Worm (Caenorhabditis elegans) whole organism, L4 larva: ENCODE results near the gene nep-2.
"Not testable (repeated sequence)": the region's sequence is repeated elsewhere in the genome, so short reads cannot be mapped to it uniquely, and the experiment has no call there.

Experiments used
- F49E8.2 ChIP-seq: sonication (generic microtip); optimal IDR thresholded peaks from 2 replicates; lab custom pipeline; 2016; ENCODE audit warnings: missing compliant biosample characterization, mild to moderate bottlenecking, missing genetic modification characterization, borderline replicate concordance
- R02D3.7 ChIP-seq: fragments of 150-350 bp; sonication (generic microtip); optimal IDR thresholded peaks from 3 replicates; lab custom pipeline; 2014; ENCODE audit warnings: missing biosample characterization, missing genetic modification characterization
- aha-1 ChIP-seq: fragments of 150-350 bp; peaks from one replicate; lab custom pipeline; 2014; ENCODE audit warnings: missing biosample characterization, missing genetic modification characterization
- ceh-32 ChIP-seq: sonication (generic microtip); optimal IDR thresholded peaks from 2 replicates; lab custom pipeline; 2016; ENCODE audit warnings: mild to moderate bottlenecking, missing genetic modification characterization, missing compliant biosample characterization; ENCODE audit not compliant: poor library complexity
- cey-2 ChIP-seq: sonication (generic microtip); optimal IDR thresholded peaks from 3 replicates; lab custom pipeline; 2017; ENCODE audit warnings: missing genetic modification characterization, mild to moderate bottlenecking, missing compliant biosample characterization, antibody characterized with exemption, borderline replicate concordance; ENCODE audit not compliant: insufficient read depth
- ctbp-1 ChIP-seq: fragments of 200-800 bp; sonication (Bioruptor generic); IDR thresholded peaks from 2 replicates; pipeline ENCODE4 v1.3.6; 2022; ENCODE audit warnings: missing genetic modification reagents, missing genetic modification characterization, missing compliant biosample characterization
- daf-16 ChIP-seq, 3 experiments: sonication (generic microtip); optimal IDR thresholded peaks; 2 replicates each; lab custom pipeline; 2016 to 2017; ENCODE audit warnings: missing genetic modification characterization in 3 of 3, missing genetic modification reagents in 3 of 3, mild to moderate bottlenecking in 2 of 3, missing compliant biosample characterization in 2 of 3, missing biosample characterization in 1 of 3, moderate library complexity in 1 of 3
- dmd-6 ChIP-seq: fragments of 200-800 bp; sonication (Bioruptor generic); IDR thresholded peaks from 2 replicates; pipeline ENCODE4 v1.3.6; 2022; ENCODE audit warnings: missing genetic modification reagents, missing genetic modification characterization, missing compliant biosample characterization
- dmd-9 ChIP-seq: fragments of 200-800 bp; sonication (Bioruptor generic); IDR thresholded peaks from 2 replicates; pipeline ENCODE4 v1.3.6; 2022; ENCODE audit warnings: missing genetic modification reagents, missing genetic modification characterization, missing compliant biosample characterization
- egl-43 ChIP-seq: fragments of 200-800 bp; sonication (Bioruptor generic); IDR thresholded peaks from 2 replicates; pipeline ENCODE4 v1.3.6; 2022; ENCODE audit warnings: missing genetic modification reagents, missing genetic modification characterization, missing compliant biosample characterization
- hlh-11 ChIP-seq: fragments of 200-800 bp; sonication (Bioruptor generic); optimal IDR thresholded peaks from 2 replicates; lab custom pipeline; 2018; ENCODE audit warnings: mild to moderate bottlenecking, missing genetic modification characterization, missing compliant biosample characterization
- jun-1 ChIP-seq: fragments of 150-350 bp; optimal IDR thresholded peaks from 2 replicates; lab custom pipeline; 2014; ENCODE audit warnings: missing biosample characterization, missing genetic modification reagents, missing genetic modification characterization
- lin-1 ChIP-seq: fragments of 200-800 bp; sonication (Bioruptor generic); IDR thresholded peaks from 2 replicates; pipeline ENCODE4 v1.3.6; 2022; ENCODE audit warnings: missing genetic modification reagents, missing genetic modification characterization, missing compliant biosample characterization
- lin-29 ChIP-seq: fragments of 200-800 bp; sonication (Bioruptor generic); IDR thresholded peaks from 2 replicates; pipeline ENCODE4 v1.3.6; 2022; ENCODE audit warnings: missing genetic modification reagents, missing genetic modification characterization, missing compliant biosample characterization
- mxl-2 ChIP-seq: fragments of 200-800 bp; sonication (Bioruptor generic); conservative IDR thresholded peaks from 2 replicates; pipeline ENCODE4 v1.3.6; 2022; ENCODE audit warnings: missing genetic modification reagents, missing genetic modification characterization, missing compliant biosample characterization
- nhr-10 ChIP-seq: fragments of 150-350 bp; optimal IDR thresholded peaks from 2 replicates; lab custom pipeline; 2014; ENCODE audit warnings: missing biosample characterization, missing genetic modification characterization
- nhr-102 ChIP-seq: sonication (generic microtip); optimal IDR thresholded peaks from 2 replicates; lab custom pipeline; 2016; ENCODE audit warnings: mild to moderate bottlenecking, missing genetic modification characterization, moderate library complexity, missing compliant biosample characterization
- nhr-11 ChIP-seq: fragments of 150-350 bp; optimal IDR thresholded peaks from 2 replicates; lab custom pipeline; 2014; ENCODE audit warnings: missing biosample characterization, missing genetic modification characterization
- nhr-28 ChIP-seq: fragments of 150-350 bp; optimal IDR thresholded peaks from 2 replicates; lab custom pipeline; 2014; ENCODE audit warnings: missing biosample characterization, missing genetic modification characterization
- nhr-41 ChIP-seq: fragments of 200-800 bp; sonication (Bioruptor generic); IDR thresholded peaks from 2 replicates; pipeline ENCODE4 v1.3.6; 2022; ENCODE audit warnings: missing genetic modification reagents, missing genetic modification characterization, missing compliant biosample characterization
- nhr-48 ChIP-seq: sonication (generic microtip); optimal IDR thresholded peaks from 2 replicates; lab custom pipeline; 2016; ENCODE audit warnings: mild to moderate bottlenecking, missing genetic modification characterization, missing compliant biosample characterization
- nhr-77 ChIP-seq: fragments of 150-350 bp; optimal IDR thresholded peaks from 2 replicates; lab custom pipeline; 2014; ENCODE audit warnings: missing biosample characterization, missing genetic modification characterization
- php-3 ChIP-seq: fragments of 200-800 bp; sonication (Bioruptor generic); IDR thresholded peaks from 2 replicates; pipeline ENCODE4 v1.3.6; 2022; ENCODE audit warnings: missing genetic modification reagents, missing genetic modification characterization, missing compliant biosample characterization
- pqm-1 ChIP-seq: sonication (generic microtip); optimal IDR thresholded peaks from 2 replicates; lab custom pipeline; 2017; ENCODE audit warnings: missing biosample characterization, missing genetic modification characterization
- snpc-1.2 ChIP-seq: fragments of 200-800 bp; sonication (Bioruptor generic); IDR thresholded peaks from 2 replicates; pipeline ENCODE4 v1.3.6; 2022; ENCODE audit warnings: missing genetic modification reagents, missing genetic modification characterization, missing compliant biosample characterization
- spr-3 ChIP-seq: fragments of 200-800 bp; sonication (Bioruptor generic); optimal IDR thresholded peaks from 2 replicates; lab custom pipeline; 2018; ENCODE audit warnings: mild to moderate bottlenecking, missing genetic modification characterization, missing compliant biosample characterization
- zip-2 ChIP-seq: fragments of 150-350 bp; optimal IDR thresholded peaks from 2 replicates; lab custom pipeline; 2014; ENCODE audit warnings: missing biosample characterization, missing genetic modification characterization

The nep-2 gene

ce11 chrII:2688616-2689015 lies 36.9 kb downstream of the nep-2 start, which contains the start of gene nspf-2:
nspf-2 (plus strand) TSS chrII:2688916.
- TF ChIP-seq mxl-2; php-3 (GFP tag; lab: Robert Waterston, UW); F49E8.2 (tag; lab: Kevin White, UChicago): not testable (repeated sequence)

ce11 chrII:2686985-2687675 lies 38.4 kb downstream of the nep-2 start, which contains the start of the genes sup-9 and nspf-1:
sup-9 (minus strand) TSS chrII:2687027.
nspf-1 (plus strand) TSS chrII:2687625.
- TF ChIP-seq daf-16 (GFP tag; optimal IDR thresholded peaks at IDR 0.05; lab: Kevin White, UChicago) (peak in 1 of 2 experiments; percentile 45), daf-16 (tag; optimal IDR thresholded peaks at IDR 0.05; lab: Kevin White, UChicago) (no peak), nhr-11 (tag; lab: Kevin White, UChicago) (peak; percentile 9), ctbp-1 (GFP tag; lab: Robert Waterston, UW) (0 out of 2 replicates have a peak, but pooled peaks have one; percentile 32), ceh-32 (tag; lab: Kevin White, UChicago) (no peak)

- TF ChIP-seq cey-2 (tag; lab: Kevin White, UChicago), result no peak
- TF ChIP-seq aha-1, result peak; percentile 96
- no peak for TF ChIP-seq snpc-1.2
Observed at ce11 chrII:2684783-2685182, 40.8 kb downstream of the nep-2 start.

ce11 chrII:2684208-2684607 lies 41.3 kb downstream of the nep-2 start, which contains the start of gene ceh-87:
ceh-87 (minus strand) TSS chrII:2684308.
- no peak for TF ChIP-seq zip-2 (tag; lab: Kevin White, UChicago)
- no peak for TF ChIP-seq spr-3 (GFP tag; lab: Kevin White, UChicago)
- TF ChIP-seq dmd-9 (GFP tag; lab: Robert Waterston, UW), result no peak

ce11 chrII:2681118-2681517 lies 44.4 kb downstream of the nep-2 start, which contains the start of gene F34D6.1:
F34D6.1 (minus strand) TSS chrII:2681218.
- TF ChIP-seq nhr-41 (GFP tag; lab: Robert Waterston, UW) (no peak), aha-1 (peak; percentile 36)
- TF ChIP-seq, all 104 proteins: peak for 1

- TF ChIP-seq egl-43 (0 out of 2 replicates have a peak, but pooled peaks have one; percentile 41), nhr-77 (tag; lab: Kevin White, UChicago) (peak; percentile 7), pqm-1 (tag; lab: Kevin White, UChicago) (peak; percentile 94), nhr-28 (tag; lab: Kevin White, UChicago) (peak; percentile 88), php-3 (GFP tag; lab: Robert Waterston, UW) (peak; percentile 48; the same call in 1 of the 2 replicates), hlh-11 (tag; lab: Kevin White, UChicago) (peak; percentile 63), lin-29 (GFP tag; lab: Robert Waterston, UW) (no peak), R02D3.7 (tag; lab: Kevin White, UChicago) (no peak), nhr-10 (tag; lab: Kevin White, UChicago) (no peak), nhr-102 (peak; percentile 22), lin-1 (0 out of 2 replicates have a peak, but pooled peaks have one; percentile 12), dmd-6 (peak; percentile 92), nhr-48 (peak; percentile 33), jun-1 (tag; lab: Kevin White, UChicago) (no peak)
Observed at ce11 chrII:2677534-2678168, 47.9 kb downstream of the nep-2 start, which contains the start of gene F22E5.17. F22E5.17 (plus strand) TSS chrII:2678041.
